Fruit fly (Drosophila melanogaster) whole organism, embryonic: ENCODE results near the gene sicily.

ENCODE experiments used
- Abd-B ChIP-seq: fragments of 200-800 bp; sonication (Bioruptor generic); optimal IDR thresholded peaks from 2 replicates; lab custom pipeline; 2018; ENCODE audit warnings: missing biosample characterization, mild to moderate bottlenecking, missing genetic modification characterization, moderate library complexity
- CG1024 ChIP-seq: fragments of 200-800 bp; sonication (Bioruptor generic); IDR thresholded peaks from 2 replicates; pipeline ENCODE4 v1.3.6; 2022; ENCODE audit warnings: missing biosample characterization, missing genetic modification characterization
- CG10267 ChIP-seq: fragments of 200-800 bp; sonication (Bioruptor generic); optimal IDR thresholded peaks from 2 replicates; lab custom pipeline; 2018; ENCODE audit warnings: missing biosample characterization, mild to moderate bottlenecking, missing genetic modification characterization, moderate library complexity
- CG10366 ChIP-seq: fragments of 200-800 bp; sonication (Bioruptor generic); IDR thresholded peaks from 2 replicates; pipeline ENCODE4 v1.3.6; 2022; ENCODE audit warnings: missing biosample characterization, missing genetic modification characterization
- CG11093 ChIP-seq: fragments of 200-800 bp; sonication (Bioruptor generic); IDR thresholded peaks from 3 replicates; pipeline ENCODE4 v1.3.6; 2022; ENCODE audit warnings: missing biosample characterization, missing genetic modification characterization
- CG11696 ChIP-seq: fragments of 200-800 bp; sonication (Bioruptor generic); IDR thresholded peaks from 2 replicates; pipeline ENCODE4 v1.3.6; 2022; ENCODE audit warnings: missing biosample characterization, missing genetic modification characterization
- CG12769 ChIP-seq: fragments of 200-800 bp; sonication (Bioruptor generic); optimal IDR thresholded peaks from 2 replicates; lab custom pipeline; 2019; ENCODE audit warnings: missing biosample characterization, mild to moderate bottlenecking, missing genetic modification characterization, moderate library complexity
- CG12942 ChIP-seq: fragments of 200-800 bp; sonication (Bioruptor generic); optimal IDR thresholded peaks from 3 replicates; lab custom pipeline; 2016; ENCODE audit warnings: missing biosample characterization, missing genetic modification characterization
- CG1603 ChIP-seq: fragments of 200-800 bp; sonication (Bioruptor generic); optimal IDR thresholded peaks from 2 replicates; lab custom pipeline; 2019; ENCODE audit warnings: missing biosample characterization, mild to moderate bottlenecking, missing genetic modification characterization, moderate library complexity
- CG18619 ChIP-seq: fragments of 200-800 bp; sonication (Bioruptor generic); optimal IDR thresholded peaks from 3 replicates; lab custom pipeline; 2017; ENCODE audit warnings: missing biosample characterization, mild to moderate bottlenecking, missing genetic modification characterization
- CG18764 ChIP-seq: fragments of 200-800 bp; sonication (Bioruptor generic); optimal IDR thresholded peaks from 3 replicates; lab custom pipeline; 2016; ENCODE audit warnings: missing biosample characterization, missing genetic modification characterization
- CG30403 ChIP-seq: fragments of 200-800 bp; sonication (Bioruptor generic); optimal IDR thresholded peaks from 3 replicates; lab custom pipeline; 2016; ENCODE audit warnings: missing biosample characterization, missing genetic modification characterization
- CG3847 ChIP-seq: fragments of 200-800 bp; sonication (Bioruptor generic); IDR thresholded peaks from 2 replicates; pipeline ENCODE4 v1.3.6; 2022; ENCODE audit warnings: missing biosample characterization, missing genetic modification characterization
- CG4360 ChIP-seq: fragments of 200-800 bp; sonication (Bioruptor generic); IDR thresholded peaks from 2 replicates; pipeline ENCODE4 v1.3.6; 2022; ENCODE audit warnings: missing biosample characterization, missing genetic modification characterization
- CG6254 ChIP-seq: fragments of 200-800 bp; sonication (Bioruptor generic); optimal IDR thresholded peaks from 3 replicates; lab custom pipeline; 2017; ENCODE audit warnings: mild to moderate bottlenecking, missing biosample characterization, missing genetic modification reagents, missing genetic modification characterization
- CG6765 ChIP-seq: fragments of 200-800 bp; sonication (Bioruptor generic); optimal IDR thresholded peaks from 3 replicates; lab custom pipeline; 2017; ENCODE audit warnings: missing biosample characterization, mild to moderate bottlenecking, missing genetic modification characterization
- CG7556 ChIP-seq: fragments of 200-800 bp; sonication (Bioruptor generic); optimal IDR thresholded peaks from 2 replicates; lab custom pipeline; 2017; ENCODE audit warnings: missing biosample characterization, mild to moderate bottlenecking, missing genetic modification characterization
- CG7987 ChIP-seq: fragments of 200-800 bp; sonication (Bioruptor generic); optimal IDR thresholded peaks from 2 replicates; lab custom pipeline; 2018; ENCODE audit warnings: missing biosample characterization, mild to moderate bottlenecking, missing genetic modification characterization, moderate library complexity
- CG8281 ChIP-seq: fragments of 200-800 bp; sonication (Bioruptor generic); optimal IDR thresholded peaks from 2 replicates; lab custom pipeline; 2018; ENCODE audit warnings: missing biosample characterization, mild to moderate bottlenecking, missing genetic modification characterization, moderate library complexity
- CoRest ChIP-seq: fragments of 200-800 bp; sonication (Bioruptor generic); optimal IDR thresholded peaks from 3 replicates; lab custom pipeline; 2018; ENCODE audit warnings: missing biosample characterization, mild to moderate bottlenecking, missing genetic modification characterization, moderate library complexity
- Dek ChIP-seq: fragments of 200-800 bp; sonication (Bioruptor generic); optimal IDR thresholded peaks from 3 replicates; lab custom pipeline; 2019; ENCODE audit warnings: missing biosample characterization, mild to moderate bottlenecking, missing genetic modification characterization, moderate library complexity
- Doc3 ChIP-seq: fragments of 200-800 bp; sonication (Bioruptor generic); IDR thresholded peaks from 3 replicates; pipeline ENCODE4 v1.3.6; 2022; ENCODE audit warnings: missing biosample characterization, missing genetic modification characterization; ENCODE audit not compliant: partially characterized antibody
- Eip74EF ChIP-seq, 2 experiments: fragments of 200-800 bp in 1 of 2; fragments of >200 bp in 1 of 2; sonication (Bioruptor generic) in 1 of 2; optimal IDR thresholded peaks; 2 replicates each; lab custom pipeline; 2017 to 2019; ENCODE audit warnings: missing biosample characterization in 2 of 2, missing genetic modification characterization in 2 of 2, mild to moderate bottlenecking in 1 of 2, moderate library complexity in 1 of 2
- Hr3 ChIP-seq: fragments of 200-800 bp; sonication (Bioruptor generic); optimal IDR thresholded peaks from 3 replicates; lab custom pipeline; 2016; ENCODE audit warnings: missing biosample characterization, missing genetic modification characterization
- NC2α ChIP-seq: fragments of 200-800 bp; sonication (Bioruptor generic); optimal IDR thresholded peaks from 2 replicates; lab custom pipeline; 2016; ENCODE audit warnings: missing biosample characterization, missing genetic modification characterization
- NK7.1 ChIP-seq: fragments of 200-800 bp; sonication (Bioruptor generic); optimal IDR thresholded peaks from 3 replicates; lab custom pipeline; 2016; ENCODE audit warnings: missing biosample characterization, missing genetic modification characterization
- Nf-YA ChIP-seq: fragments of 200-800 bp; sonication (Bioruptor generic); IDR thresholded peaks from 2 replicates; pipeline ENCODE4 v1.3.6; 2022; ENCODE audit warnings: missing biosample characterization, missing genetic modification characterization
- PHDP ChIP-seq: fragments of 200-800 bp; sonication (Bioruptor generic); optimal IDR thresholded peaks from 3 replicates; lab custom pipeline; 2018; ENCODE audit warnings: missing biosample characterization, mild to moderate bottlenecking, missing genetic modification characterization, moderate library complexity
- Rfx ChIP-seq: fragments of 200-800 bp; sonication (Bioruptor generic); IDR thresholded peaks from 2 replicates; pipeline ENCODE4 v1.3.6; 2022; ENCODE audit warnings: missing biosample characterization, missing genetic modification characterization
- Sox100B ChIP-seq: fragments of 200-800 bp; sonication (Bioruptor generic); optimal IDR thresholded peaks from 3 replicates; lab custom pipeline; 2018; ENCODE audit warnings: missing biosample characterization, mild to moderate bottlenecking, missing genetic modification characterization
- Sry-β ChIP-seq: fragments of 200-800 bp; sonication (Bioruptor generic); optimal IDR thresholded peaks from 2 replicates; lab custom pipeline; 2018; ENCODE audit warnings: missing biosample characterization, mild to moderate bottlenecking, missing genetic modification characterization, moderate library complexity
- Xbp1 ChIP-seq: fragments of 200-800 bp; sonication (Bioruptor generic); optimal IDR thresholded peaks from 3 replicates; lab custom pipeline; 2016; ENCODE audit warnings: missing biosample characterization, mild to moderate bottlenecking, missing genetic modification characterization
- aop ChIP-seq: fragments of 200-800 bp; sonication (Bioruptor generic); IDR thresholded peaks from 2 replicates; pipeline ENCODE4 v1.3.6; 2022; ENCODE audit warnings: missing biosample characterization, missing genetic modification characterization
- ash1 ChIP-seq: fragments of 200-800 bp; sonication (Bioruptor generic); optimal IDR thresholded peaks from 2 replicates; lab custom pipeline; 2018; ENCODE audit warnings: missing biosample characterization, mild to moderate bottlenecking, missing genetic modification characterization
- bcd ChIP-seq: fragments of 200-800 bp; sonication (Bioruptor generic); optimal IDR thresholded peaks from 2 replicates; lab custom pipeline; 2017; ENCODE audit warnings: missing biosample characterization, mild to moderate bottlenecking, missing genetic modification characterization
- btn ChIP-seq: fragments of 200-800 bp; sonication (Bioruptor generic); optimal IDR thresholded peaks from 2 replicates; lab custom pipeline; 2016; ENCODE audit warnings: missing biosample characterization, missing genetic modification characterization
- cg ChIP-seq: fragments of 200-800 bp; sonication (Bioruptor generic); optimal IDR thresholded peaks from 3 replicates; lab custom pipeline; 2019; ENCODE audit warnings: missing biosample characterization, mild to moderate bottlenecking, missing genetic modification characterization, moderate library complexity
- chn ChIP-seq: fragments of 200-800 bp; sonication (Bioruptor generic); optimal IDR thresholded peaks from 2 replicates; lab custom pipeline; 2016; ENCODE audit warnings: missing biosample characterization, missing genetic modification characterization
- gcm ChIP-seq: fragments of 200-800 bp; sonication (Bioruptor generic); optimal IDR thresholded peaks from 2 replicates; lab custom pipeline; 2019; ENCODE audit warnings: missing biosample characterization, mild to moderate bottlenecking, missing genetic modification characterization, moderate library complexity
- gem ChIP-seq: fragments of 200-800 bp; sonication (Bioruptor generic); optimal IDR thresholded peaks from 2 replicates; lab custom pipeline; 2019; ENCODE audit warnings: missing biosample characterization, mild to moderate bottlenecking, missing genetic modification characterization, moderate library complexity
- gro ChIP-seq: fragments of 200-800 bp; sonication (Bioruptor generic); optimal IDR thresholded peaks from 2 replicates; lab custom pipeline; 2016; ENCODE audit warnings: missing biosample characterization, missing genetic modification characterization
- gsb-n ChIP-seq: fragments of 200-800 bp; sonication (Bioruptor generic); optimal IDR thresholded peaks from 3 replicates; lab custom pipeline; 2018; ENCODE audit warnings: missing biosample characterization, mild to moderate bottlenecking, missing genetic modification characterization
- pho ChIP-seq: fragments of 200-800 bp; sonication (Bioruptor generic); optimal IDR thresholded peaks from 2 replicates; lab custom pipeline; 2016; ENCODE audit warnings: missing biosample characterization, missing genetic modification characterization
- phol ChIP-seq: fragments of 200-800 bp; sonication (Bioruptor generic); optimal IDR thresholded peaks from 3 replicates; lab custom pipeline; 2018; ENCODE audit warnings: missing biosample characterization, mild to moderate bottlenecking, missing genetic modification characterization, moderate library complexity
- repo ChIP-seq: fragments of 200-800 bp; sonication (Bioruptor generic); optimal IDR thresholded peaks from 2 replicates; lab custom pipeline; 2016; ENCODE audit warnings: missing biosample characterization, missing genetic modification characterization
- slou ChIP-seq: fragments of 200-800 bp; sonication (Bioruptor generic); optimal IDR thresholded peaks from 3 replicates; lab custom pipeline; 2016; ENCODE audit warnings: missing biosample characterization, missing genetic modification characterization
- slp2 ChIP-seq: fragments of 200-800 bp; sonication (Bioruptor generic); optimal IDR thresholded peaks from 2 replicates; lab custom pipeline; 2016; ENCODE audit warnings: missing biosample characterization, missing genetic modification characterization

sicily gene

dm6 chrX:11857522-11858438, 33.8 kb upstream of the sicily start (continued):
- TF ChIP-seq Abd-B (GFP tag; lab: Kevin White, UChicago), result peak; percentile 80
- TF ChIP-seq Rfx, result peak; percentile 84
- TF ChIP-seq Eip74EF (GFP tag; optimal IDR thresholded peaks at IDR 0.05; lab: Kevin White, UChicago), result peak in 1 of 2 experiments; percentile 91
- TF ChIP-seq CG7987, result no peak
- TF ChIP-seq pho, result no peak
- peak; percentile 58 for TF ChIP-seq CG7556 (GFP tag; lab: Kevin White, UChicago)
- TF ChIP-seq btn (GFP tag; lab: Kevin White, UChicago), result no peak
- peak; percentile 77 for TF ChIP-seq slp2
- TF ChIP-seq Nf-YA (GFP tag; lab: Robert Waterston, UW), result peak; percentile 41; the same call in 1 of the 2 replicates
- TF ChIP-seq Doc3 (GFP tag; lab: Robert Waterston, UW), result no peak
- no peak for TF ChIP-seq Sry-β
- TF ChIP-seq phol, result peak; percentile 78
- peak; percentile 46 for TF ChIP-seq CG12942 (GFP tag; lab: Kevin White, UChicago)
- peak; percentile 48 for TF ChIP-seq gsb-n (tag; lab: Kevin White, UChicago)
- TF ChIP-seq CG30403 (GFP tag; lab: Kevin White, UChicago), result peak; percentile 70
- TF ChIP-seq repo (GFP tag; lab: Kevin White, UChicago), result no peak
- TF ChIP-seq NC2α (GFP tag; lab: Kevin White, UChicago), result no peak
- TF ChIP-seq bcd (GFP tag; lab: Kevin White, UChicago), result peak; percentile 64
- TF ChIP-seq cg (GFP tag; lab: Kevin White, UChicago), result no peak
- TF ChIP-seq CG11696 (GFP tag; lab: Robert Waterston, UW), result peak; percentile 55; the same call in 1 of the 2 replicates
- no peak for TF ChIP-seq CG6765 (GFP tag; lab: Kevin White, UChicago)
- TF ChIP-seq Sox100B (GFP tag; lab: Kevin White, UChicago), result peak; percentile 71
- TF ChIP-seq CG3847 (GFP tag; lab: Robert Waterston, UW), result peak; percentile 34; the same call in 1 of the 2 replicates
- TF ChIP-seq CG18619 (GFP tag; lab: Kevin White, UChicago), result peak; percentile 36
- 0 out of 2 replicates have a peak, but pooled peaks have one; percentile 40 for TF ChIP-seq CG1024 (GFP tag; lab: Robert Waterston, UW)
- TF ChIP-seq CG1603, result peak; percentile 67
- peak; percentile 78 for TF ChIP-seq CG10366 (GFP tag; lab: Robert Waterston, UW)
- TF ChIP-seq CG6254, result peak; percentile 36
- peak; percentile 51 for TF ChIP-seq CG10267 (tag; lab: Kevin White, UChicago)
- TF ChIP-seq slou, result peak; percentile 49
- peak; percentile 74 for TF ChIP-seq CG8281
- TF ChIP-seq Hr3 (GFP tag; lab: Kevin White, UChicago), result peak; percentile 22
- peak; percentile 67 for TF ChIP-seq gcm (GFP tag; lab: Kevin White, UChicago)
- peak; percentile 15 for TF ChIP-seq CG18764 (GFP tag; lab: Kevin White, UChicago)
- TF ChIP-seq gem (tag; lab: Kevin White, UChicago), result peak; percentile 85
- peak; percentile 52 for TF ChIP-seq chn (GFP tag; lab: Kevin White, UChicago)
- peak; percentile 54 for TF ChIP-seq gro
- TF ChIP-seq aop (GFP tag; lab: Robert Waterston, UW), result 0 out of 2 replicates have a peak, but pooled peaks have one; percentile 44
- TF ChIP-seq PHDP (tag; lab: Kevin White, UChicago), result peak; percentile 59
- TF ChIP-seq CG12769 (tag; lab: Kevin White, UChicago), result peak; percentile 78
- peak; percentile 45 for TF ChIP-seq CG4360 (GFP tag; lab: Robert Waterston, UW)
- TF ChIP-seq CoRest, result peak; percentile 72
- peak; percentile 43 for TF ChIP-seq Dek
- no peak for TF ChIP-seq ash1 (GFP tag; lab: Kevin White, UChicago)
- peak; percentile 59 for TF ChIP-seq NK7.1 (GFP tag; lab: Kevin White, UChicago)
- peak; percentile 62 for TF ChIP-seq Xbp1 (GFP tag; lab: Kevin White, UChicago)
- peak; percentile 77 for TF ChIP-seq CG11093 (GFP tag; lab: Robert Waterston, UW)
